Worm (Caenorhabditis elegans) whole organism, early embryonic: Measurements from ENCODE around the gene acbp-8.

ENCODE experiments used
- ama-1 ChIP-seq: fragments of 150-350 bp; optimal IDR thresholded peaks from 2 replicates; lab custom pipeline; 2014
- hnd-1 ChIP-seq: sonication (generic microtip); optimal IDR thresholded peaks from 2 replicates; lab custom pipeline; 2016; ENCODE audit warnings: missing genetic modification characterization, missing compliant biosample characterization
- pes-1 ChIP-seq: fragments of 200-800 bp; sonication (Bioruptor generic); IDR thresholded peaks from 2 replicates; pipeline ENCODE4 v1.3.6; 2022; ENCODE audit warnings: missing genetic modification reagents, missing genetic modification characterization, missing compliant biosample characterization
- tra-4 ChIP-seq: sonication (generic microtip); optimal IDR thresholded peaks from 2 replicates; lab custom pipeline; 2017; ENCODE audit warnings: missing genetic modification characterization, missing compliant biosample characterization

ce11 chrIII:2676097-2676496 is 47.3 kb downstream of the acbp-8 start:
- TF ChIP-seq ama-1, result no peak
- no peak for TF ChIP-seq hnd-1 (tag; lab: Kevin White, UChicago)
- no peak for TF ChIP-seq pes-1 (GFP tag; lab: Robert Waterston, UW)
- no peak for TF ChIP-seq tra-4 (tag; lab: Kevin White, UChicago)
